Worm (Caenorhabditis elegans) whole organism, late embryonic: ENCODE results near the gene F46B6.12.

ENCODE experiments used
- F13H6.1 ChIP-seq: sonication (generic microtip); optimal IDR thresholded peaks from 2 replicates; lab custom pipeline; 2016; ENCODE audit warnings: missing genetic modification characterization, missing compliant biosample characterization
- K02D7.2 ChIP-seq: sonication (generic microtip); optimal IDR thresholded peaks from 2 replicates; lab custom pipeline; 2017; ENCODE audit warnings: mild to moderate bottlenecking, missing genetic modification characterization, missing compliant biosample characterization
- ama-1 ChIP-seq: fragments of 150-350 bp; optimal IDR thresholded peaks from 2 replicates; lab custom pipeline; 2014
- ceh-19 ChIP-seq: fragments of 200-800 bp; sonication (Bioruptor generic); optimal IDR thresholded peaks from 2 replicates; lab custom pipeline; 2018; ENCODE audit warnings: mild to moderate bottlenecking, missing genetic modification characterization, missing compliant biosample characterization
- ceh-24 ChIP-seq: sonication (generic microtip); optimal IDR thresholded peaks from 2 replicates; lab custom pipeline; 2016; ENCODE audit warnings: mild to moderate bottlenecking, missing genetic modification characterization, missing compliant biosample characterization
- ceh-45 ChIP-seq: fragments of 200-800 bp; sonication (Bioruptor generic); IDR thresholded peaks from 2 replicates; pipeline ENCODE4 v1.3.6; 2022; ENCODE audit warnings: missing genetic modification reagents, missing genetic modification characterization, missing compliant biosample characterization
- fkh-10 ChIP-seq: fragments of 150-350 bp; optimal IDR thresholded peaks from 2 replicates; lab custom pipeline; 2014; ENCODE audit warnings: missing biosample characterization, missing genetic modification reagents, missing genetic modification characterization
- pag-3 ChIP-seq: sonication (generic microtip); optimal IDR thresholded peaks from 2 replicates; lab custom pipeline; 2016; ENCODE audit warnings: missing compliant biosample characterization, missing genetic modification characterization, borderline replicate concordance
- pqm-1 ChIP-seq: sonication (generic microtip); optimal IDR thresholded peaks from 2 replicates; lab custom pipeline; 2016; ENCODE audit warnings: missing genetic modification characterization, missing compliant biosample characterization
- ref-2 ChIP-seq: sonication (generic microtip); optimal IDR thresholded peaks from 2 replicates; lab custom pipeline; 2016; ENCODE audit warnings: missing genetic modification characterization, missing compliant biosample characterization
- syd-9 ChIP-seq: sonication (generic microtip); optimal IDR thresholded peaks from 2 replicates; lab custom pipeline; 2016; ENCODE audit warnings: mild to moderate bottlenecking, missing genetic modification characterization, moderate library complexity, missing compliant biosample characterization
- tbx-2 ChIP-seq: sonication (generic microtip); optimal IDR thresholded peaks from 2 replicates; lab custom pipeline; 2016; ENCODE audit warnings: missing genetic modification characterization, missing compliant biosample characterization
- unc-42 ChIP-seq: sonication (generic microtip); optimal IDR thresholded peaks from 2 replicates; lab custom pipeline; 2016; ENCODE audit warnings: missing genotype, missing genetic modification characterization, missing compliant biosample characterization
- unc-55 ChIP-seq: sonication (generic microtip); optimal IDR thresholded peaks from 2 replicates; lab custom pipeline; 2017; ENCODE audit warnings: missing biosample characterization, missing genetic modification reagents, missing genetic modification characterization

DNA sequence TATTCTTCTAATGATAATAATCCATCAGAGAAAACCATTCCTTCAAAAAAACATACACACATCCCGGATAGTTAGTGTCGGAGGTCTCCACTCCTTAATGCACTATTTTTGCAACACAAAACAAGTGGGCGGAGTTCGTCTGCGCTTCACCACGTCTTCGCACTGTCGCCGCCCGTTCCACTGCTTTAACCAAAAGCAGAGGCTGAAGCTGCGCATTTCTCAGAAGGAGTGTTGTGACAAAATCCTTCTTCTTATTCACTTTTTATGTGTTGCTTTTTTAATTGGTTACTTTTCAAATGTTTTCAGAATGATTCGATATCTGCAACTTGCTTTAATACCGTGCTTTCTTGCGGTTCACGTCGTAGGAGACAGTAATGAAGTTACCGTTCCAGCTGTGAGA lies 30.7 kb downstream of the F46B6.12 start, which contains the start of gene F58E6.13:
- TF ChIP-seq pqm-1 (tag; lab: Kevin White, UChicago), result no peak
- no peak for TF ChIP-seq fkh-10
- TF ChIP-seq ceh-45, result no peak
- TF ChIP-seq pag-3, result no peak
- no peak for TF ChIP-seq ama-1
- TF ChIP-seq F13H6.1 (tag; lab: Kevin White, UChicago), result no peak
- no peak for TF ChIP-seq tbx-2
- TF ChIP-seq unc-55, result no peak
- no peak for TF ChIP-seq syd-9
- no peak for TF ChIP-seq K02D7.2 (tag; lab: Kevin White, UChicago)
- TF ChIP-seq ceh-24 (tag; lab: Kevin White, UChicago), result no peak
- TF ChIP-seq unc-42 (tag; lab: Kevin White, UChicago), result no peak
- TF ChIP-seq ceh-19 (GFP tag; lab: Kevin White, UChicago), result no peak
- no peak for TF ChIP-seq ref-2 (tag; lab: Kevin White, UChicago)
